Worm (Caenorhabditis elegans): ENCODE data around the gene pps-1.

DNA sequence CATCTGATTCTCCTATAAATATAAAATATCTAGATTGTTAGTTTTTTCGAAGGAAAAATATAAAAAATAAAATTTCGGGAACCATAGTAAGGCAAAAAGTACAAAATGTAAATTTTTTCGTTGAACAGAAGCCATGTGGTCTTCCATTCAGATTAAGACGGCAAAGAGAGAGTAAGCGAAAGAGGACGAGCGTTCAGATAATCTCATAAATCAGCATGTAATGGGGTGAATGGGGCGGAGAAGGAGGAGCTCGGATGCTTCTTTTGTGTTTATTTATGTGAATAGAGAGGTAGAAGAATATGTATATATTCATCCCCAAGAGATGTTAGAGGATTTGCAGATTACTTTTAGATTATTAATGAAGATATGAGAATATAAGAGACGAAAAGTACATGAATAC lies 12.5 kb downstream of the pps-1 start, which contains the start of gene pxf-1:
- TF ChIP-seq him-1 (tag; optimal IDR thresholded peaks at IDR 0.05) (no peak), dao-5 (tag; optimal IDR thresholded peaks at IDR 0.05) (no peak), W03F9.2 (tag; optimal IDR thresholded peaks at IDR 0.05) (no peak)
